Worm (Caenorhabditis elegans): ENCODE measurements around the gene T15B12.2.

DNA sequence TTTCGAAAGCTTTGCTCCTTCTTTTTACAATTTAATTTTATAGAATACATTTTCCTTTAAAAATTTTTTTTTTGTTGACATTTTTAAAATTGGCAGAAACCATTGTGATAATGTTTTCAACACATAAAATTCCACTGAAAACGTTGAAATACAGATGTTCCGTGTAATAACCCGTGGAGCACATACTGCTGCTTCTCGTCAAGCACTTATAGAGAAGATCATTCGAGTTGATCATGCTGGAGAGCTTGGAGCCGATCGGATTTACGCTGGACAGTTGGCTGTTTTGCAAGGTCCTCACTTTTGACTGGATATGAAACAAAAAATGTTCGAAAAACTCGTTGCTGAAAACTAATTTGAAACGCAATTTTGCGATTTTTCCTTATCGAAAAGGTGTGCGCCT, 23.9 kb downstream of the T15B12.2 start, which contains the start of gene clk-1:
- TF ChIP-seq unc-62 (GFP tag; optimal IDR thresholded peaks at IDR 0.05) (no peak), tbx-2 (tag; optimal IDR thresholded peaks at IDR 0.05) (no peak), aly-2 (tag; optimal IDR thresholded peaks at IDR 0.05) (no peak), lin-39 (tag; optimal IDR thresholded peaks at IDR 0.05) (no peak), F16B12.6 (tag; optimal IDR thresholded peaks at IDR 0.05) (no peak), skn-1 (tag; optimal IDR thresholded peaks at IDR 0.05) (no peak), unc-130 (tag; optimal IDR thresholded peaks at IDR 0.05) (no peak), lir-3 (tag; optimal IDR thresholded peaks at IDR 0.05; ENCODE audit: poor library complexity) (no peak)
